Worm (Caenorhabditis elegans) whole organism, L1 larva: ENCODE data around the gene Y75B12B.10.

Source experiments
- C34B4.2 ChIP-seq: sonication (generic microtip); optimal IDR thresholded peaks from 2 replicates; lab custom pipeline; 2017; ENCODE audit warnings: mild to moderate bottlenecking, missing genetic modification characterization, missing compliant biosample characterization
- alr-1 ChIP-seq: fragments of 200-800 bp; sonication (Bioruptor generic); optimal IDR thresholded peaks from 2 replicates; lab custom pipeline; 2018; ENCODE audit warnings: borderline replicate concordance, mild to moderate bottlenecking, missing genetic modification characterization, missing compliant biosample characterization
- ceh-88 ChIP-seq: fragments of 200-800 bp; sonication (Bioruptor generic); IDR thresholded peaks from 2 replicates; pipeline ENCODE4 v1.3.6; 2022; ENCODE audit warnings: missing genetic modification characterization, missing compliant biosample characterization
- ceh-90 ChIP-seq: sonication (generic microtip); optimal IDR thresholded peaks from 2 replicates; lab custom pipeline; 2016; ENCODE audit warnings: missing genetic modification characterization, missing compliant biosample characterization
- efl-3 ChIP-seq: fragments of 200-800 bp; sonication (Bioruptor generic); optimal IDR thresholded peaks from 2 replicates; lab custom pipeline; 2018; ENCODE audit warnings: mild to moderate bottlenecking, missing genetic modification characterization, missing compliant biosample characterization
- egl-27 ChIP-seq, 2 experiments: fragments of 150-350 bp in 1 of 2; sonication (generic microtip); optimal IDR thresholded peaks; 3 replicates each; lab custom pipeline; 2017 to 2018; ENCODE audit warnings: missing biosample characterization in 2 of 2, missing genetic modification characterization in 2 of 2, missing genetic modification reagents in 2 of 2
- ets-5 ChIP-seq: fragments of 200-800 bp; sonication (Bioruptor generic); IDR thresholded peaks from 2 replicates; pipeline ENCODE4 v1.3.6; 2022; ENCODE audit warnings: missing genetic modification characterization, missing compliant biosample characterization
- fkh-10 ChIP-seq: sonication (generic microtip); optimal IDR thresholded peaks from 2 replicates; lab custom pipeline; 2017; ENCODE audit warnings: missing biosample characterization, missing genetic modification reagents, missing genetic modification characterization
- fkh-4 ChIP-seq: sonication (generic microtip); optimal IDR thresholded peaks from 2 replicates; lab custom pipeline; 2016; ENCODE audit warnings: missing compliant biosample characterization, missing genetic modification characterization, borderline replicate concordance
- fkh-8 ChIP-seq: sonication (generic microtip); optimal IDR thresholded peaks from 2 replicates; lab custom pipeline; 2016; ENCODE audit warnings: mild to moderate bottlenecking, missing genetic modification characterization, missing compliant biosample characterization
- fos-1 ChIP-seq: fragments of 150-350 bp; optimal IDR thresholded peaks from 2 replicates; lab custom pipeline; 2014; ENCODE audit warnings: missing biosample characterization, missing genetic modification characterization
- grh-1 ChIP-seq: fragments of 200-800 bp; sonication (Bioruptor generic); IDR thresholded peaks from 2 replicates; pipeline ENCODE4 v1.3.6; 2022; ENCODE audit warnings: missing genetic modification reagents, missing genetic modification characterization, missing compliant biosample characterization
- hlh-4 ChIP-seq: sonication (generic microtip); optimal IDR thresholded peaks from 2 replicates; lab custom pipeline; 2016; ENCODE audit warnings: mild to moderate bottlenecking, missing genetic modification characterization, missing compliant biosample characterization
- hpl-2 ChIP-seq: fragments of 150-350 bp; optimal IDR thresholded peaks from 2 replicates; lab custom pipeline; 2014; ENCODE audit warnings: missing biosample characterization, missing genetic modification reagents, missing genetic modification characterization
- jun-1 ChIP-seq: fragments of 150-350 bp; optimal IDR thresholded peaks from 2 replicates; lab custom pipeline; 2014; ENCODE audit warnings: missing biosample characterization, missing genetic modification reagents, missing genetic modification characterization
- lin-13 ChIP-seq: fragments of 150-350 bp; optimal IDR thresholded peaks from 2 replicates; lab custom pipeline; 2014; ENCODE audit warnings: missing biosample characterization, missing genetic modification reagents, missing genetic modification characterization
- lin-15B ChIP-seq: fragments of 150-350 bp; sonication (generic microtip); optimal IDR thresholded peaks from 3 replicates; lab custom pipeline; 2014; ENCODE audit warnings: missing biosample characterization, missing genetic modification characterization
- lin-35 ChIP-seq, 2 experiments: fragments of 150-350 bp; optimal IDR thresholded peaks; 2 replicates each; lab custom pipeline; 2014; ENCODE audit warnings: missing biosample characterization in 2 of 2, missing genetic modification characterization in 2 of 2, missing genetic modification reagents in 2 of 2
- lin-39 ChIP-seq: fragments of 150-350 bp; optimal IDR thresholded peaks from 2 replicates; lab custom pipeline; 2014; ENCODE audit warnings: missing biosample characterization, missing genetic modification reagents, missing genetic modification characterization
- mab-9 ChIP-seq: fragments of 200-800 bp; sonication (Bioruptor generic); IDR thresholded peaks from 2 replicates; pipeline ENCODE4 v1.3.6; 2022; ENCODE audit warnings: missing genetic modification reagents, missing genetic modification characterization, missing compliant biosample characterization
- mef-2 ChIP-seq: fragments of 150-350 bp; optimal IDR thresholded peaks from 2 replicates; lab custom pipeline; 2014; ENCODE audit warnings: missing biosample characterization, missing genetic modification characterization
- nhr-19 ChIP-seq: fragments of 200-800 bp; sonication (Bioruptor generic); conservative IDR thresholded peaks from 2 replicates; pipeline ENCODE4 v1.3.6; 2022; ENCODE audit warnings: missing genetic modification characterization, missing compliant biosample characterization
- nhr-47 ChIP-seq: sonication (generic microtip); optimal IDR thresholded peaks from 2 replicates; lab custom pipeline; 2016; ENCODE audit warnings: mild to moderate bottlenecking, missing genetic modification characterization, moderate library complexity, missing compliant biosample characterization
- nhr-71 ChIP-seq: sonication (generic microtip); optimal IDR thresholded peaks from 2 replicates; lab custom pipeline; 2016; ENCODE audit warnings: mild to moderate bottlenecking, missing genetic modification characterization, moderate library complexity, missing compliant biosample characterization
- nhr-76 ChIP-seq: sonication (generic microtip); optimal IDR thresholded peaks from 2 replicates; lab custom pipeline; 2017; ENCODE audit warnings: missing biosample characterization, missing genetic modification characterization
- nhr-77 ChIP-seq: fragments of 150-350 bp; optimal IDR thresholded peaks from 2 replicates; lab custom pipeline; 2014; ENCODE audit warnings: missing biosample characterization, missing genetic modification characterization
- nhr-90 ChIP-seq: sonication (generic microtip); optimal IDR thresholded peaks from 2 replicates; lab custom pipeline; 2016; ENCODE audit warnings: mild to moderate bottlenecking, missing genetic modification characterization, missing compliant biosample characterization; ENCODE audit not compliant: poor library complexity
- pag-3 ChIP-seq: sonication (generic microtip); optimal IDR thresholded peaks from 2 replicates; lab custom pipeline; 2017; ENCODE audit warnings: missing genetic modification characterization, mild to moderate bottlenecking, missing compliant biosample characterization, antibody characterized with exemption, borderline replicate concordance; ENCODE audit not compliant: insufficient read depth
- pqm-1 ChIP-seq: sonication (generic microtip); optimal IDR thresholded peaks from 3 replicates; lab custom pipeline; 2017; ENCODE audit warnings: missing biosample characterization, missing genetic modification characterization
- sox-4 ChIP-seq: sonication (generic microtip); optimal IDR thresholded peaks from 2 replicates; lab custom pipeline; 2016; ENCODE audit warnings: missing genetic modification characterization, missing compliant biosample characterization
- sptf-1 ChIP-seq: fragments of 150-350 bp; optimal IDR thresholded peaks from 2 replicates; lab custom pipeline; 2014; ENCODE audit warnings: missing biosample characterization, missing genetic modification characterization
- tbx-2 ChIP-seq: sonication (generic microtip); optimal IDR thresholded peaks from 2 replicates; lab custom pipeline; 2016; ENCODE audit warnings: missing genetic modification characterization, missing compliant biosample characterization
- unc-130 ChIP-seq: fragments of 150-350 bp; optimal IDR thresholded peaks from 2 replicates; lab custom pipeline; 2017; ENCODE audit warnings: missing biosample characterization, missing genetic modification characterization, inconsistent platforms
- unc-62 ChIP-seq: fragments of 150-350 bp; optimal IDR thresholded peaks from 2 replicates; lab custom pipeline; 2014; ENCODE audit warnings: missing biosample characterization, missing genetic modification reagents, missing genetic modification characterization
- unc-98 ChIP-seq: fragments of 200-800 bp; sonication (Bioruptor generic); IDR thresholded peaks from 2 replicates; pipeline ENCODE4 v1.3.6; 2022; ENCODE audit warnings: missing genetic modification characterization, missing compliant biosample characterization
- vab-15 ChIP-seq: sonication (generic microtip); optimal IDR thresholded peaks from 2 replicates; lab custom pipeline; 2017; ENCODE audit warnings: missing genotype, mild to moderate bottlenecking, missing genetic modification characterization, missing compliant biosample characterization
- zip-4 ChIP-seq: fragments of 200-800 bp; sonication (Bioruptor generic); optimal IDR thresholded peaks from 2 replicates; lab custom pipeline; 2018; ENCODE audit warnings: mild to moderate bottlenecking, missing genetic modification characterization, moderate library complexity, missing compliant biosample characterization
- ztf-4 ChIP-seq: fragments of 150-350 bp; optimal IDR thresholded peaks from 2 replicates; lab custom pipeline; 2014; ENCODE audit warnings: missing biosample characterization, missing genetic modification characterization

Y75B12B.10 gene

DNA sequence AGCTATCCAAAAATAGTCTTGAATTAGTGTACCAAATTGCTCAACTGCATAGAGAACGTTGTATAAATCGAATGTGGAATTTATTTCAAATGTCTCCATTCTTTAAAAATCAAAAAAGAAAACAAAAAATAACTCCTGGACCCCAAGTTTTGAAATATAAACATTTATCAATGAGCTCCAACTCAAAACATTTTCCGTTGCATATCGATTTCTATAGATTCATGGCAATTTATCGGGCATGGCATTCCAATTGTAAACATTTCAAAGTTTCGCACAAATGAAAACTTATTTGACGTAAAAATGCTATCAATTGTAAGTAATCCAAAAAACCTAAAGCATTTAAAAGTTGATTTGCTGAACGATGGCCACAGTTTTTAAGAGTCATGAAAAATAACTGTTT, 38.7 kb downstream of the Y75B12B.10 start, which contains the start of gene srw-12:
TSS of gene srw-12 (minus strand) at position 101 of the 400 bp plus-strand sequence.
- TF ChIP-seq zip-4 (no peak), lin-35 (GFP tag; optimal IDR thresholded peaks at IDR 0.05; lab: Kevin White, UChicago) (no peak), ztf-4 (tag; lab: Kevin White, UChicago) (no peak), unc-98 (GFP tag; lab: Robert Waterston, UW) (no peak), C34B4.2 (no peak), unc-62 (GFP tag; lab: Kevin White, UChicago) (no peak), efl-3 (GFP tag; lab: Kevin White, UChicago) (no peak), grh-1 (no peak), lin-15B (no peak), mab-9 (GFP tag; lab: Robert Waterston, UW) (no peak), mef-2 (tag; lab: Kevin White, UChicago) (no peak), nhr-47 (no peak), ceh-88 (no peak), fkh-8 (tag; lab: Kevin White, UChicago) (no peak)

DNA sequence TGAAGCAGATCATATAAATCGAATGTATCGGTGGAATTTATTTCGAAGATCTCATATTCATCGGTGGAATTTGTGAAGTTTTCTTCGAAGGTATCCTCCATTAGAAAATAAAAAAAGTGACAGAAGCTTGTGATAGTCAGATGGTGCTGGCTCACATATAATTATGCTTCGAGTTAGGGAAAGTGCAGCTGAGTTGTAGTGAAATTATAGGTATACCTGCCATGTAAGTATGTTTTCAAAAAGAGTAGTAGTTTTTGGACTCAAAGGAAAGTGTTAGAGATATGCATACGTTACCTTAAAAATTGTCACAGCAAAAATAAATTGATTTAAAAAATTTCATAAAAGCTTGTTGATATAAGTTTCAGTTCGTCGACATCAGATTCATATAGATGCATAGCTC, 40.3 kb downstream of the Y75B12B.10 start, which contains the start of gene srw-11:
TSS of gene srw-11 (minus strand) at position 101 of the 400 bp plus-strand sequence.
- no peak for TF ChIP-seq nhr-19 (GFP tag; lab: Robert Waterston, UW)
- no peak for TF ChIP-seq grh-1
- no peak for TF ChIP-seq nhr-90 (tag; lab: Kevin White, UChicago)
- no peak for TF ChIP-seq alr-1 (tag; lab: Kevin White, UChicago)
- no peak for TF ChIP-seq ets-5 (GFP tag; lab: Robert Waterston, UW)
- TF ChIP-seq lin-13 (GFP tag; lab: Kevin White, UChicago), result no peak
- TF ChIP-seq fos-1, result no peak
- no peak for TF ChIP-seq egl-27 (tag; optimal IDR thresholded peaks at IDR 0.05; lab: Kevin White, UChicago)
- no peak for TF ChIP-seq nhr-76 (tag; lab: Kevin White, UChicago)
- no peak for TF ChIP-seq unc-130 (tag; lab: Kevin White, UChicago)
- no peak for TF ChIP-seq sptf-1 (tag; lab: Kevin White, UChicago)
- TF ChIP-seq unc-98 (GFP tag; lab: Robert Waterston, UW), result no peak
- no peak for TF ChIP-seq pag-3 (tag; lab: Kevin White, UChicago)

- TF ChIP-seq fkh-10 (no peak), ceh-90 (tag; lab: Kevin White, UChicago) (no peak), unc-98 (GFP tag; lab: Robert Waterston, UW) (no peak), nhr-76 (tag; lab: Kevin White, UChicago) (no peak), lin-39 (no peak), sox-4 (tag; lab: Kevin White, UChicago) (no peak)
Measured at ce11 chrV:15241259-15241658, 41.4 kb downstream of the Y75B12B.10 start, which contains the start of gene chil-12. chil-12 (plus strand) TSS chrV:15241559.

DNA sequence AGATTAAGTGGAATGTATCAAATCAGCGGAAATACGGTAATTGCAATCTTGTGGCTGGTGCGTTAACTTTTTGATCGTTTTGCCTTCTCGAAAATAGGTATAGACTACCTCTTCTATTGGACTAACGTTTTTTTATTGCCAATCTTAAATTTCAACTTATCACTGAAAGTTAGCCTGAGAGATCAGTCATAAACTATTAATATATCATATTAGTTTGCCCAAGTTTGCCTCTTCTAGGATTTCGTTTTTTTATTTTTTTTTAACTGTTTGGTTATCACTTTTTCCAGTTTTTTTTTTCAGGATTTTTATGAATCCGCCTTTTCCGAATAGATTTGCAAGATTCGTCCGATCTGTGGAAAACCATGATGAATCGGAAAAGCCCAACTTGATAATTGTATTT, 44.6 kb downstream of the Y75B12B.10 start, which contains the start of gene kin-30:
TSS of gene kin-30 (plus strand) at position 301 of the 400 bp plus-strand sequence.
- TF ChIP-seq hlh-4 (tag; lab: Kevin White, UChicago), result no peak
- no peak for TF ChIP-seq vab-15
- TF ChIP-seq nhr-71 (tag; lab: Kevin White, UChicago), result no peak
- TF ChIP-seq hpl-2 (GFP tag; lab: Kevin White, UChicago), result no peak
- TF ChIP-seq nhr-77 (tag; lab: Kevin White, UChicago), result no peak
- no peak for TF ChIP-seq lin-13 (GFP tag; lab: Kevin White, UChicago)
- TF ChIP-seq pqm-1 (tag; lab: Kevin White, UChicago), result no peak
- no peak for TF ChIP-seq tbx-2 (tag; lab: Kevin White, UChicago)
- no peak for TF ChIP-seq ets-5 (GFP tag; lab: Robert Waterston, UW)
- TF ChIP-seq fkh-4 (tag; lab: Kevin White, UChicago), result no peak
- no peak for TF ChIP-seq fkh-10
- TF ChIP-seq jun-1 (tag; lab: Kevin White, UChicago), result no peak
- TF ChIP-seq mef-2 (tag; lab: Kevin White, UChicago), result no peak
- TF ChIP-seq, all 84 proteins: peak for 0
